Worm (Caenorhabditis elegans) whole organism, early embryonic: Measurements from ENCODE around the gene nfya-1.

Experiments used
- B0310.2 ChIP-seq: sonication (generic microtip); optimal IDR thresholded peaks from 2 replicates; lab custom pipeline; 2016; ENCODE audit warnings: mild to moderate bottlenecking, missing genetic modification characterization, missing compliant biosample characterization
- F13C5.2 ChIP-seq: sonication (generic microtip); optimal IDR thresholded peaks from 2 replicates; lab custom pipeline; 2017; ENCODE audit warnings: mild to moderate bottlenecking, missing genetic modification characterization, inconsistent platforms, missing compliant biosample characterization
- aly-1 ChIP-seq: sonication (generic microtip); optimal IDR thresholded peaks from 2 replicates; lab custom pipeline; 2016; ENCODE audit warnings: missing genetic modification characterization, missing compliant biosample characterization
- ama-1 ChIP-seq: fragments of 150-350 bp; optimal IDR thresholded peaks from 2 replicates; lab custom pipeline; 2014
- ceh-13 ChIP-seq: fragments of 200-800 bp; sonication (Bioruptor generic); optimal IDR thresholded peaks from 2 replicates; lab custom pipeline; 2018; ENCODE audit warnings: mild to moderate bottlenecking, missing genetic modification characterization, missing compliant biosample characterization
- ceh-36 ChIP-seq: sonication (generic microtip); optimal IDR thresholded peaks from 2 replicates; lab custom pipeline; 2016; ENCODE audit warnings: missing genetic modification characterization, inconsistent platforms, missing compliant biosample characterization
- ets-7 ChIP-seq: sonication (generic microtip); optimal IDR thresholded peaks from 2 replicates; lab custom pipeline; 2016; ENCODE audit warnings: missing genotype, missing genetic modification characterization, missing compliant biosample characterization
- flt-1 ChIP-seq: fragments of 200-800 bp; sonication (Bioruptor generic); IDR thresholded peaks from 2 replicates; pipeline ENCODE4 v1.3.6; 2022; ENCODE audit warnings: missing genetic modification characterization, missing compliant biosample characterization
- hmbx-1 ChIP-seq: sonication (generic microtip); optimal IDR thresholded peaks from 2 replicates; lab custom pipeline; 2016; ENCODE audit warnings: mild to moderate bottlenecking, missing genetic modification characterization, missing compliant biosample characterization
- hmg-4 ChIP-seq: fragments of 200-800 bp; sonication (Bioruptor generic); optimal IDR thresholded peaks from 2 replicates; lab custom pipeline; 2018; ENCODE audit warnings: mild to moderate bottlenecking, missing genetic modification characterization, missing compliant biosample characterization
- hnd-1 ChIP-seq: sonication (generic microtip); optimal IDR thresholded peaks from 2 replicates; lab custom pipeline; 2016; ENCODE audit warnings: missing genetic modification characterization, missing compliant biosample characterization
- pes-1 ChIP-seq: fragments of 200-800 bp; sonication (Bioruptor generic); IDR thresholded peaks from 2 replicates; pipeline ENCODE4 v1.3.6; 2022; ENCODE audit warnings: missing genetic modification reagents, missing genetic modification characterization, missing compliant biosample characterization
- scrt-1 ChIP-seq: fragments of 200-800 bp; sonication (Bioruptor generic); IDR thresholded peaks from 2 replicates; pipeline ENCODE4 v1.3.6; 2022; ENCODE audit warnings: missing genetic modification characterization, missing compliant biosample characterization
- sea-1 ChIP-seq: fragments of 200-800 bp; sonication (Bioruptor generic); conservative IDR thresholded peaks from 2 replicates; pipeline ENCODE4 v1.3.6; 2022; ENCODE audit warnings: missing genetic modification characterization, missing compliant biosample characterization
- tbx-11 ChIP-seq: fragments of 200-800 bp; sonication (Bioruptor generic); IDR thresholded peaks from 2 replicates; pipeline ENCODE4 v1.3.6; 2022; ENCODE audit warnings: missing genetic modification characterization, missing compliant biosample characterization
- tbx-37 ChIP-seq: fragments of 200-800 bp; sonication (Bioruptor generic); conservative IDR thresholded peaks from 2 replicates; pipeline ENCODE4 v1.3.6; 2022; ENCODE audit warnings: missing genetic modification reagents, missing genetic modification characterization, missing compliant biosample characterization
- tra-4 ChIP-seq: sonication (generic microtip); optimal IDR thresholded peaks from 2 replicates; lab custom pipeline; 2017; ENCODE audit warnings: missing genetic modification characterization, missing compliant biosample characterization

Gene nfya-1

DNA sequence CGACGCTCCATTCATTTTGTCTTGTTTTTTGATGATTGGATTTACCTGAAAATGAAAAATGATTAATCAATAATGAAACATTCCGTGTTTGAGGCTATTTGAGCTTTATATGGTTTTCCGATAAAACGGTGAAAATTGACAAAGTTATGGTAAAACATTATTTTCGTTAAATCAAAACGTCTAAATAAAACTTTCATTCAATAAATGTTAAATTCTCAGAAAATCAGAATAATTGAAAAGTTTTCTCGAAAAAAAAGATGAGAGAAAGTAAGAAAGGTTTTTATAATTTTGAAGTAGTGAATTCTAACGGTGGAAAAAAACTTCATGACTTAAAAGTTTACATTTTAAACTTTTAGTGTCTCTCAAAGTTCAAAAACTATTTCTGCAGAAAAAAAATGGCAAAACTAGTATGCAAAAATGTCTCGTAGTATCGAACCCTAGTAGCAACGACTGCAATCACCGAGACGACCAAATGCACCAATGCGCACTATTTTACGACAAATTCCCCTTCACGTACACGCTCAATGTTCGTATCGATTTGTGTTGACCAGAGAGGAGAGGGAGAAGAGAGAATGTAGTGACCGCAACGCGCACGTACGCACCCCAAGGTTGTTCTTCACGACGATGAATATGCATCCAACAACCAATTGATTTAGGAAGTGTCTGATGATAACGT is at the start of gene nfya-1:
Gene nfya-1 (minus strand): TSS at position 51 of the 676 bp plus-strand sequence.
- TF ChIP-seq ets-7 (tag; lab: Kevin White, UChicago) = no peak
- TF ChIP-seq F13C5.2 (tag; lab: Kevin White, UChicago) = peak; percentile 9

DNA sequence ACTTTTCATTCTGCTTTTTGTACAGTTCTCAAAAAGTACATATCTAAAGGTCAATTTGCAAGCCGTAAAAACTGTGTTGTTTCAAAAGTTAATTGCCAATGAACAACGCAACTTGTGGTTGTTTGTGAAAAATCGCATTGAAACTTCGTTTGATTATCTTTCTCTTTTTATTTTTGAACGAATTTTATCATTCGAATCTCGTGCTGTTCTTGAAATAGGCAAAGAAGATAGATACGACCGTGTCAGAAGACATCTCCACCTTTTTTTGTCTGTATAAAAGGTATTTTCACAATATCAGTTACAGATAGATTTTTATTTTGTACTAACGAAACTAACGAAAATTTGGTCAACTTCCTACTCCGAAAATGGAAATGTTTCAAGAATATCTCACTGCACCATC is 47.8 kb upstream of the nfya-1 start, which contains the start of gene C49F5.7:
Gene C49F5.7 (plus strand): TSS at position 301 of the 400 bp plus-strand sequence.
- TF ChIP-seq tbx-37 (GFP tag; lab: Robert Waterston, UW) (no peak), tbx-11 (GFP tag; lab: Robert Waterston, UW) (no peak), scrt-1 (GFP tag; lab: Robert Waterston, UW) (no peak), ets-7 (tag; lab: Kevin White, UChicago) (no peak), B0310.2 (tag; lab: Kevin White, UChicago) (no peak), ceh-13 (no peak), tra-4 (tag; lab: Kevin White, UChicago) (no peak), hnd-1 (no peak), hmbx-1 (tag; lab: Kevin White, UChicago) (no peak), ceh-36 (tag; lab: Kevin White, UChicago) (no peak), hmg-4 (GFP tag; lab: Kevin White, UChicago) (no peak), aly-1 (tag; lab: Kevin White, UChicago) (no peak), pes-1 (no peak), ama-1 (lab: Kevin White, UChicago) (no peak), flt-1 (GFP tag; lab: Robert Waterston, UW) (no peak), F13C5.2 (tag; lab: Kevin White, UChicago) (no peak)

DNA sequence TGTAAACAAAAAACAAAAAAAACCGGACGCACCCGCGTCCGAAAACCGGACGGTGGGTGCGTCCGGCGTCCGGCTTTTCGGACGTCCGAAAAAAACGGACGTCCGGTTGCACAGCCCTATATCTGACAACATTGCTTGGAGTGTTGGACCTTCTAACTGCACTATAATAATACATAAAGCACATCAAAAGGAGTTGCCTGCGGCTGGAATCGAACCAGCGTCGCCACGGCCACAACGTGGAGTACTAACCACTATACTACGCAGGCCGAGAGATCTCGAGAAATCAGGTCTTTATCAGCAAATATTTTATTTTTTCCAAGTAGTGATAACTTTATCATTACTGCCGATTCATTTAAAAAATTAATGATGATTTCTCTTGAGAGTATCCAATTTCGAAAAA is 46.7 kb upstream of the nfya-1 start:
- TF ChIP-seq hmbx-1 (tag; lab: Kevin White, UChicago) (no peak), hmg-4 (GFP tag; lab: Kevin White, UChicago) (no peak), ama-1 (lab: Kevin White, UChicago) (no peak), hnd-1 (no peak), ceh-36 (tag; lab: Kevin White, UChicago) (no peak), tra-4 (tag; lab: Kevin White, UChicago) (no peak), F13C5.2 (tag; lab: Kevin White, UChicago) (no peak), sea-1 (GFP tag; lab: Robert Waterston, UW) (no peak), tbx-11 (GFP tag; lab: Robert Waterston, UW) (no peak), ets-7 (tag; lab: Kevin White, UChicago) (no peak), tbx-37 (GFP tag; lab: Robert Waterston, UW) (no peak), ceh-13 (no peak), scrt-1 (GFP tag; lab: Robert Waterston, UW) (no peak), B0310.2 (tag; lab: Kevin White, UChicago) (no peak), aly-1 (tag; lab: Kevin White, UChicago) (no peak), pes-1 (no peak), flt-1 (GFP tag; lab: Robert Waterston, UW) (no peak)

DNA sequence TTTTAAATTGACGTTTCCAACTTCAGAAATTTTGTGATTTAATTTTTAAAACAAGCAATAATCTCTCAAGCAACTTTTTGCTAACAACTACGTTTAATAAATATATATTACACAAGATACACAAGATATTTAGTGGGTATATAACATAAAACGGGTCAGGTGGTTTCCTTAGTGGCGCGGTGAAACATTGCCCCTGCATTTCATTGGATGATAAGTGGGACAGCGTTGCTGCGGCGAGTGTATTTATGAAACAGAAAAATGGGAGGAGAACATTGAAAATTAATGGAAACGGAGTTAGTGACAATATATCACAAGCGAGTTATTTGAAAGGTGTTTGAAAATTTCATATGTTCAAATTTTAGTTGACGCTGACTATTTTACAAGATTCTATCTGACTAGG is 46.1 kb upstream of the nfya-1 start:
- TF ChIP-seq tra-4 (tag; lab: Kevin White, UChicago) (no peak), B0310.2 (tag; lab: Kevin White, UChicago) (no peak), ama-1 (lab: Kevin White, UChicago) (no peak), tbx-11 (GFP tag; lab: Robert Waterston, UW) (no peak), ceh-36 (tag; lab: Kevin White, UChicago) (no peak), ceh-13 (no peak), aly-1 (tag; lab: Kevin White, UChicago) (no peak), hnd-1 (no peak), sea-1 (GFP tag; lab: Robert Waterston, UW) (no peak), ets-7 (tag; lab: Kevin White, UChicago) (no peak), scrt-1 (GFP tag; lab: Robert Waterston, UW) (no peak), tbx-37 (GFP tag; lab: Robert Waterston, UW) (no peak), hmg-4 (GFP tag; lab: Kevin White, UChicago) (no peak), pes-1 (no peak)

DNA sequence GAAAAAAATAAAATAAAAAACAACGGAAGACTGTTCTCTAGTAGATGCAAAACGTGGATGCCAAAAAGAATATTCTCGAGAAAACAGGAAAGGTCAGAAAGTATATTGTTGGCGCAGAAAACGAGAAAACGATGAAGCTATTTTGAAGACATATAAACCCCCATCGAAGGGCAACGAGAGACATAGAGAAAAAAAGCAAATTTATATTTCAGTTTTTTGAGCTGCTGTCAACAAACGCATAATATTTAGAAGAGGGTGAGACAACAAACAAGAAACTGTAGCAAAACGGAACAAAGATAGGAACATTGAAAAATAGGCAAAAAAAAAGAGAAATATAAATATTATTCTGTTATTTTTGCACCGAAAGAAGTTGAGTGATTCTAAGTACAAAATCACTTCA is 45.6 kb upstream of the nfya-1 start:
- TF ChIP-seq tbx-37 (GFP tag; lab: Robert Waterston, UW) (no peak), B0310.2 (tag; lab: Kevin White, UChicago) (no peak), ets-7 (tag; lab: Kevin White, UChicago) (no peak), pes-1 (no peak), F13C5.2 (tag; lab: Kevin White, UChicago) (no peak)

DNA sequence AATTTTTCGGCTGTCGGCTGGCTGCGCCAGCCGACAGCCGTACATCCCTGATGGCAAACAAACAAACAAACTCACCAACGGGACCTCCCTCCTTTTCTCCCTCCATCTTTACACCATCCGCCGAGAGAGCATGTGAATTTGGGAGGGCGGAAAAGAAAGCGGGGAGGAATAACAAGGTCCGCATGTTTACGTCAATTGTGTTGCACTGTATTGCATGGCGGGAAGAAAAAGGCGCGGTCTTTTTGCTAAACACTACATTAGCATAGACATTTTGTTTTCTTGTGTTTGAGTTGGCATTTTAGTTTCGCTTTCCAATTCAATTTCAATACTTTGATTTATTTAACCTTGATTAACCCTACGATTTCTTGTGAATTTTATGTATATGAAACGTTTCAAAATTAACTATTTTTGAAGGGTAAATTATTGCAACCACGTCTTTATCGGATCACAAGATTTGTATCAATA is 41.3 kb upstream of the nfya-1 start, which contains the start of gene C49F5.6:
Gene C49F5.6 (plus strand): TSS at position 415 of the 465 bp plus-strand sequence.
- no peak for TF ChIP-seq ets-7 (tag; lab: Kevin White, UChicago)
- no peak for TF ChIP-seq hmbx-1 (tag; lab: Kevin White, UChicago)
- TF ChIP-seq ceh-36 (tag; lab: Kevin White, UChicago) = no peak
- no peak for TF ChIP-seq tbx-37 (GFP tag; lab: Robert Waterston, UW)
- no peak for TF ChIP-seq pes-1
- TF ChIP-seq sea-1 (GFP tag; lab: Robert Waterston, UW) = no peak
- no peak for TF ChIP-seq scrt-1 (GFP tag; lab: Robert Waterston, UW)
- TF ChIP-seq B0310.2 (tag; lab: Kevin White, UChicago) = no peak
- TF ChIP-seq tbx-11 (GFP tag; lab: Robert Waterston, UW) = no peak
- no peak for TF ChIP-seq F13C5.2 (tag; lab: Kevin White, UChicago)
- TF ChIP-seq aly-1 (tag; lab: Kevin White, UChicago) = no peak
- TF ChIP-seq hmg-4 (GFP tag; lab: Kevin White, UChicago) = no peak
- TF ChIP-seq ama-1 (lab: Kevin White, UChicago) = no peak

DNA sequence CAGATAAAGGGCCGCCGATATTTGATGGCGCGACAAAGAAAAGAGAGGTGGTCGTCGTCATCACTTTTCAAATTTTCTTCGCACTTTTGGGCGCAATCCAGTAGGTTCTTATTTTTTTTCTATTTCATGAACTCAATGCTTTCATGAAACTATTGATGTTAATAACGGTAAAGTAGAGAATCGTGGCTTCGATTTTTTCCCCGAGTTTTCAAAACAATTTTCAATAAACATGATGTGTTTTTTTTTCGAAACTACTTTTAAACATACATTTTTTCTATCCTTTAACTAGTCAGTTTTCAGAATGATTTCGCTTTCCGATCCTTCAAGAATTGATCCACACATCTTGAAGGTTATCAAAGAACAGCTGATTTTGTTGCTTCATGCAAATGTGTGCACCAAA is 39.2 kb upstream of the nfya-1 start, which contains the start of gene C49F5.5:
Gene C49F5.5 (plus strand): TSS at position 301 of the 400 bp plus-strand sequence.
- TF ChIP-seq ceh-36 (tag; lab: Kevin White, UChicago) (no peak), hmbx-1 (tag; lab: Kevin White, UChicago) (no peak), flt-1 (GFP tag; lab: Robert Waterston, UW) (no peak), aly-1 (tag; lab: Kevin White, UChicago) (no peak), B0310.2 (tag; lab: Kevin White, UChicago) (no peak), ama-1 (lab: Kevin White, UChicago) (no peak), tra-4 (tag; lab: Kevin White, UChicago) (no peak), ceh-13 (no peak), hnd-1 (no peak), ets-7 (tag; lab: Kevin White, UChicago) (no peak)
